Fruit fly (Drosophila melanogaster): ENCODE results near the gene TotC.

TotC gene

DNA sequence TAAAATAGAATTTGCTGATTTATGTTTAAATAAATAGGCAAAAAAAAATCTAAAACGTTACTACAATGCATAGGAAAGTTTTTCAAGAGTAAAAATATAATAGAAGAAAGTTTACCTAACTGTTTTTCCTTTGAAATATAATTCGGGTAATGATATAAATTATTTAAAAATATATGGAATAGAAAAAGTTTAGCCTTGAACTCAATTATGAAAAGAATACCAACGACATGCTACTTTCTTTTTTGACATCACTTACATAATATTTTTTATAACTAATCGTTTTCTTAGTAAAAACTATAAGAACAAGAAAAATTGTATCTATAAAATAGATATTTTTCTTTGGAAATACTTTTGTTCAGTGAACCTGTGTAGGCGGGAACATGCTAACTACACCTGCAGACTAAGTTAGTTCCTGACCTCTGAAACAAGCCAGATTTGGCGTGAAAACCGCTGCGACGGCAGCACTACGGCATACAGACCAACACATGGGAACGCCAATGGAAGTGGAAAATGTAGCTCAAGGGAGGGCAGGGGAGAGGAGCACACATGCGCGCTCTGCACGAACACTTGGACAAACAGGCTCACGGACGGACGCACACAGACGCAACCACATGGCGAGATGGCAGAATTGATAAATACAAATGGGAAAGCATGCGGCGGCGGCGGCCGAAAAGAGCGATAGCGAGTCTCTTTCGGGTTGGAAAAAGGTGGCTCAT is 43.2 kb upstream of the TotC start (continued):
- TF ChIP-seq jigr1 (GFP tag; IDR thresholded peaks at IDR 0.05): no peak
- peak; percentile 42 for TF ChIP-seq Ssrp (tag; optimal IDR thresholded peaks at IDR 0.05)
- TF ChIP-seq aop (GFP tag; IDR thresholded peaks at IDR 0.05): 0 out of 2 replicates have a peak, but pooled peaks have one; percentile 8
- TF ChIP-seq zfh1 (GFP tag; IDR thresholded peaks at IDR 0.05): 0 out of 3 replicates have a peak, but pooled peaks have one; percentile 14
- TF ChIP-seq E2f1 (GFP tag; IDR thresholded peaks at IDR 0.05): no peak
- TF ChIP-seq so (GFP tag; IDR thresholded peaks at IDR 0.05): peak; percentile 41; the same call in 1 of the 3 replicates
- no peak for TF ChIP-seq B-H1 (GFP tag; IDR thresholded peaks at IDR 0.05)
- TF ChIP-seq CG3163 (GFP tag; optimal IDR thresholded peaks at IDR 0.05): no peak
- no peak for TF ChIP-seq HLH54F (GFP tag; optimal IDR thresholded peaks at IDR 0.05)
- peak; percentile 60 for TF ChIP-seq CG13894 (tag; optimal IDR thresholded peaks at IDR 0.05)

DNA sequence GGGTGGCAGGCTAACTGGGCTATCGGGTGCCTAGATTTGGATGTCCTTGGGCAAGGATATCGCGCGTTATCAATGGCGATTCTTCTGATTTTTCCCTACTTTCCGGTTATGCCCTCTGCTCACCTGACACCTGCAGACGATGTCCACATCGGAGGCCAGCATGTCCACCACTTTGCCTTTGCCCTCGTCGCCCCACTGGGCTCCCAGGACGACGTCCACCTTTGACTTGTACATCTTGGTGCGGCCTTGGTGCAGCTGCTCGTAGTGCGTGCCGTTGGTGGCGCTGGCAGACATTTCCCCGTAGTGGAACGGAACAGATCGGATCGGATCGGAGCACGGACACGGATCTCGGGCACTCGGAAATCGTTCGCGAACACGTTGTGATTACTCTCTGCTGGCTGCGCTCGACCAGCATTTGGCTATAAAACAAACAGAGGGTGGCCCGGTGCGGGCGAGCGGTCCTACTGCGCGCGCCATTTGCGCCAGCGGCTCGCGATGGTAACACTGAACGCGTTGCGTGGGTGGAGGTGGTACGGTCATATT is 42.6 kb upstream of the TotC start, which contains the start of gene Adss:
Adss (minus strand) TSS at position 428 of the 543 bp plus-strand sequence.
- TF ChIP-seq dmrt99B (tag; optimal IDR thresholded peaks at IDR 0.05) (no peak), CG1832 (GFP tag; optimal IDR thresholded peaks at IDR 0.05) (no peak), CG8944 (GFP tag; optimal IDR thresholded peaks at IDR 0.05) (no peak), sens-2 (GFP tag; IDR thresholded peaks at IDR 0.05) (no peak), Dll (GFP tag; IDR thresholded peaks at IDR 0.05; ENCODE audit: partially characterized antibody) (no peak), yki (optimal IDR thresholded peaks at IDR 0.05) (no peak), zen (tag; optimal IDR thresholded peaks at IDR 0.05) (no peak), Lpt (GFP tag; optimal IDR thresholded peaks at IDR 0.05) (peak; percentile 46), CG2678 (tag; optimal IDR thresholded peaks at IDR 0.05) (no peak), CG2875 (GFP tag; optimal IDR thresholded peaks at IDR 0.05) (no peak), CG6272 (GFP tag; IDR thresholded peaks at IDR 0.05) (0 out of 2 replicates have a peak, but pooled peaks have one; percentile 8), Myb (GFP tag; optimal IDR thresholded peaks at IDR 0.05) (peak; percentile 62), CG15514 (GFP tag; optimal IDR thresholded peaks at IDR 0.05) (peak; percentile 66), gem (tag; optimal IDR thresholded peaks at IDR 0.05) (no peak), amos (GFP tag; IDR thresholded peaks at IDR 0.05; ENCODE audit: partially characterized antibody) (peak; percentile 49; the same call in 1 of the 2 replicates), CG11398 (GFP tag; optimal IDR thresholded peaks at IDR 0.05) (peak; percentile 47), CG13287 (GFP tag; IDR thresholded peaks at IDR 0.05; ENCODE audit: partially characterized antibody) (no peak; the same call in 1 of the 2 replicates), chm (GFP tag; IDR thresholded peaks at IDR 0.05) (no peak), Ravus (GFP tag; IDR thresholded peaks at IDR 0.05) (no peak), dm (GFP tag; optimal IDR thresholded peaks at IDR 0.05) (peak; percentile 75), HLH54F (GFP tag; optimal IDR thresholded peaks at IDR 0.05) (no peak), bab2 (GFP tag; optimal IDR thresholded peaks at IDR 0.05) (no peak), lab (GFP tag; optimal IDR thresholded peaks at IDR 0.05) (peak; percentile 63), Gug (GFP tag; IDR thresholded peaks at IDR 0.05) (peak; percentile 35; the same call in 1 of the 4 replicates), Xrp1 (GFP tag; IDR thresholded peaks at IDR 0.05) (no peak), phol (tag; optimal IDR thresholded peaks at IDR 0.05) (peak; percentile 48), Meics (GFP tag; optimal IDR thresholded peaks at IDR 0.05) (peak; percentile 15), emc (GFP tag; optimal IDR thresholded peaks at IDR 0.05) (peak; percentile 2), danr (GFP tag; IDR thresholded peaks at IDR 0.05) (no peak), Six4 (GFP tag; optimal IDR thresholded peaks at IDR 0.05) (no peak), CG9797 (GFP tag; optimal IDR thresholded peaks at IDR 0.05) (peak; percentile 89), CG9876 (GFP tag; optimal IDR thresholded peaks at IDR 0.05) (peak; percentile 31), CG17829 (tag; optimal IDR thresholded peaks at IDR 0.05) (peak; percentile 3), CG3281 (GFP tag; optimal IDR thresholded peaks at IDR 0.05) (peak; percentile 29), Rfx (GFP tag; IDR thresholded peaks at IDR 0.05) (peak; percentile 59), Nf-YA (GFP tag; IDR thresholded peaks at IDR 0.05) (no peak), ems (GFP tag; optimal IDR thresholded peaks at IDR 0.05) (no peak), hkb (optimal IDR thresholded peaks at IDR 0.05) (no peak), hkb (GFP tag; IDR thresholded peaks at IDR 0.05) (peak; percentile 54), MTF-1 (GFP tag; optimal IDR thresholded peaks at IDR 0.05; ENCODE audit: borderline replicate concordance) (peak; percentile 63)

Measured in whole organism, embryonic.